Fruit fly (Drosophila melanogaster) whole organism, embryonic: Measurements from ENCODE around the gene ZnT63C.

Experiments used
- BEAF-32 ChIP-seq: fragments of 200-800 bp; sonication (Bioruptor generic); optimal IDR thresholded peaks from 3 replicates; lab custom pipeline; 2017; ENCODE audit warnings: missing biosample characterization, missing genetic modification characterization, mild to moderate bottlenecking, moderate library complexity, missing genetic modification reagents
- Blimp-1 ChIP-seq: fragments of 200-800 bp; sonication (Bioruptor generic); optimal IDR thresholded peaks from 3 replicates; lab custom pipeline; 2018; ENCODE audit warnings: missing biosample characterization, missing genetic modification characterization, mild to moderate bottlenecking, moderate library complexity, missing genetic modification reagents
- Bteb2 ChIP-seq: fragments of 200-800 bp; sonication (Bioruptor generic); optimal IDR thresholded peaks from 2 replicates; lab custom pipeline; 2016; ENCODE audit warnings: missing biosample characterization, missing genetic modification characterization
- CG11085 ChIP-seq: fragments of 200-800 bp; sonication (Bioruptor generic); IDR thresholded peaks from 2 replicates; pipeline ENCODE4 v1.3.6; 2022; ENCODE audit warnings: missing biosample characterization, missing genetic modification characterization
- CG11398 ChIP-seq: fragments of 200-800 bp; sonication (Bioruptor generic); optimal IDR thresholded peaks from 2 replicates; lab custom pipeline; 2016; ENCODE audit warnings: missing biosample characterization, missing genetic modification characterization
- CG12155 ChIP-seq: fragments of 200-800 bp; sonication (Bioruptor generic); optimal IDR thresholded peaks from 3 replicates; lab custom pipeline; 2016; ENCODE audit warnings: missing biosample characterization, missing genetic modification characterization
- CG12769 ChIP-seq: fragments of 200-800 bp; sonication (Bioruptor generic); optimal IDR thresholded peaks from 2 replicates; lab custom pipeline; 2019; ENCODE audit warnings: missing biosample characterization, mild to moderate bottlenecking, missing genetic modification characterization, moderate library complexity
- CG13424 ChIP-seq: fragments of 200-800 bp; sonication (Bioruptor generic); optimal IDR thresholded peaks from 2 replicates; lab custom pipeline; 2019; ENCODE audit warnings: missing biosample characterization, mild to moderate bottlenecking, missing genetic modification characterization, moderate library complexity
- CG13894 ChIP-seq: fragments of 200-800 bp; sonication (Bioruptor generic); optimal IDR thresholded peaks from 3 replicates; lab custom pipeline; 2018; ENCODE audit warnings: missing biosample characterization, mild to moderate bottlenecking, missing genetic modification characterization, moderate library complexity
- CG14965 ChIP-seq: fragments of 200-800 bp; sonication (Bioruptor generic); optimal IDR thresholded peaks from 2 replicates; lab custom pipeline; 2016; ENCODE audit warnings: missing biosample characterization, missing genetic modification characterization, borderline replicate concordance
- CG15269 ChIP-seq: fragments of 200-800 bp; sonication (Bioruptor generic); optimal IDR thresholded peaks from 2 replicates; lab custom pipeline; 2018; ENCODE audit warnings: missing biosample characterization, mild to moderate bottlenecking, missing genetic modification characterization, moderate library complexity
- CG17912 ChIP-seq: fragments of 200-800 bp; sonication (Bioruptor generic); optimal IDR thresholded peaks from 2 replicates; lab custom pipeline; 2018; ENCODE audit warnings: missing biosample characterization, mild to moderate bottlenecking, missing genetic modification characterization
- CG2678 ChIP-seq: fragments of 200-800 bp; sonication (Bioruptor generic); optimal IDR thresholded peaks from 3 replicates; lab custom pipeline; 2019; ENCODE audit warnings: missing biosample characterization, mild to moderate bottlenecking, missing genetic modification characterization, moderate library complexity
- CG2889 ChIP-seq: fragments of 200-800 bp; sonication (Bioruptor generic); IDR thresholded peaks from 3 replicates; pipeline ENCODE4 v1.3.6; 2022; ENCODE audit warnings: missing biosample characterization, missing genetic modification characterization
- CG3065 ChIP-seq: fragments of 200-800 bp; sonication (Bioruptor generic); optimal IDR thresholded peaks from 2 replicates; lab custom pipeline; 2016; ENCODE audit warnings: missing biosample characterization, missing genetic modification characterization
- CG31441 ChIP-seq: fragments of 200-800 bp; sonication (Bioruptor generic); IDR thresholded peaks from 2 replicates; pipeline ENCODE4 v1.3.6; 2022; ENCODE audit warnings: missing biosample characterization, missing genetic modification characterization
- CG3281 ChIP-seq: fragments of 200-800 bp; sonication (Bioruptor generic); optimal IDR thresholded peaks from 3 replicates; lab custom pipeline; 2017; ENCODE audit warnings: missing biosample characterization, mild to moderate bottlenecking, missing genetic modification characterization
- CG5953 ChIP-seq: fragments of 200-800 bp; sonication (Bioruptor generic); IDR thresholded peaks from 2 replicates; pipeline ENCODE4 v1.3.6; 2022; ENCODE audit warnings: missing biosample characterization, missing genetic modification characterization
- CG7271 ChIP-seq: fragments of 200-800 bp; sonication (Bioruptor generic); optimal IDR thresholded peaks from 2 replicates; lab custom pipeline; 2018; ENCODE audit warnings: missing biosample characterization, mild to moderate bottlenecking, missing genetic modification characterization, moderate library complexity
- CG8388 ChIP-seq: fragments of 200-800 bp; sonication (Bioruptor generic); optimal IDR thresholded peaks from 2 replicates; lab custom pipeline; 2019; ENCODE audit warnings: missing biosample characterization, mild to moderate bottlenecking, missing genetic modification characterization, moderate library complexity
- CG8765 ChIP-seq: fragments of 200-800 bp; sonication (Bioruptor generic); IDR thresholded peaks from 2 replicates; pipeline ENCODE4 v1.3.6; 2022; ENCODE audit warnings: missing biosample characterization, missing genetic modification characterization
- CG9876 ChIP-seq: fragments of 200-800 bp; sonication (Bioruptor generic); optimal IDR thresholded peaks from 2 replicates; lab custom pipeline; 2016; ENCODE audit warnings: missing biosample characterization, missing genetic modification characterization
- Camta ChIP-seq: fragments of 200-800 bp; sonication (Bioruptor generic); optimal IDR thresholded peaks from 2 replicates; lab custom pipeline; 2016; ENCODE audit warnings: missing biosample characterization, missing genetic modification characterization
- CoRest ChIP-seq: fragments of 200-800 bp; sonication (Bioruptor generic); optimal IDR thresholded peaks from 3 replicates; lab custom pipeline; 2018; ENCODE audit warnings: missing biosample characterization, mild to moderate bottlenecking, missing genetic modification characterization, moderate library complexity
- Dp ChIP-seq: fragments of 200-800 bp; sonication (Bioruptor generic); optimal IDR thresholded peaks from 2 replicates; lab custom pipeline; 2018; ENCODE audit warnings: missing biosample characterization, mild to moderate bottlenecking, missing genetic modification characterization, moderate library complexity
- Dref ChIP-seq: fragments of 200-800 bp; sonication (Bioruptor generic); IDR thresholded peaks from 2 replicates; pipeline ENCODE4 v1.3.6; 2022; ENCODE audit warnings: missing biosample characterization, missing genetic modification characterization
- Elba2 ChIP-seq: fragments of 200-800 bp; sonication (Bioruptor generic); optimal IDR thresholded peaks from 3 replicates; lab custom pipeline; 2016; ENCODE audit warnings: missing biosample characterization, missing genetic modification characterization
- Fer2 ChIP-seq: fragments of 200-800 bp; sonication (Bioruptor generic); optimal IDR thresholded peaks from 2 replicates; lab custom pipeline; 2018; ENCODE audit warnings: missing biosample characterization, mild to moderate bottlenecking, missing genetic modification characterization, moderate library complexity
- GATAe ChIP-seq: fragments of 200-800 bp; sonication (Bioruptor generic); conservative IDR thresholded peaks from 2 replicates; pipeline ENCODE4 v1.3.6; 2022; ENCODE audit warnings: missing biosample characterization, missing genetic modification characterization
- Hand ChIP-seq: fragments of 200-800 bp; sonication (Bioruptor generic); optimal IDR thresholded peaks from 2 replicates; lab custom pipeline; 2017; ENCODE audit warnings: mild to moderate bottlenecking, missing biosample characterization, missing genetic modification reagents, missing genetic modification characterization
- MBD-R2 ChIP-seq: fragments of 200-800 bp; sonication (Bioruptor generic); IDR thresholded peaks from 2 replicates; pipeline ENCODE4 v1.3.6; 2022; ENCODE audit warnings: missing biosample characterization, missing genetic modification characterization
- Med ChIP-seq: fragments of 200-800 bp; sonication (Bioruptor generic); peaks from one replicate; lab custom pipeline; 2016; ENCODE audit warnings: missing biosample characterization, missing genetic modification characterization, mild to moderate bottlenecking, inconsistent platforms, moderate library complexity
- Ravus ChIP-seq: fragments of 200-800 bp; sonication (Bioruptor generic); IDR thresholded peaks from 2 replicates; pipeline ENCODE4 v1.3.6; 2022; ENCODE audit warnings: missing biosample characterization, missing genetic modification characterization
- Six4 ChIP-seq: fragments of 200-800 bp; sonication (Bioruptor generic); optimal IDR thresholded peaks from 2 replicates; lab custom pipeline; 2016; ENCODE audit warnings: missing biosample characterization, missing genetic modification characterization
- Sox102F ChIP-seq: fragments of 200-800 bp; sonication (Bioruptor generic); optimal IDR thresholded peaks from 2 replicates; lab custom pipeline; 2018; ENCODE audit warnings: missing biosample characterization, mild to moderate bottlenecking, missing genetic modification characterization, moderate library complexity
- Sry-β ChIP-seq: fragments of 200-800 bp; sonication (Bioruptor generic); optimal IDR thresholded peaks from 2 replicates; lab custom pipeline; 2018; ENCODE audit warnings: missing biosample characterization, mild to moderate bottlenecking, missing genetic modification characterization, moderate library complexity
- Xbp1 ChIP-seq: fragments of 200-800 bp; sonication (Bioruptor generic); optimal IDR thresholded peaks from 3 replicates; lab custom pipeline; 2016; ENCODE audit warnings: missing biosample characterization, mild to moderate bottlenecking, missing genetic modification characterization
- aop ChIP-seq: fragments of 200-800 bp; sonication (Bioruptor generic); IDR thresholded peaks from 2 replicates; pipeline ENCODE4 v1.3.6; 2022; ENCODE audit warnings: missing biosample characterization, missing genetic modification characterization
- dmrt99B ChIP-seq: fragments of 200-800 bp; sonication (Bioruptor generic); optimal IDR thresholded peaks from 2 replicates; lab custom pipeline; 2018; ENCODE audit warnings: missing biosample characterization, mild to moderate bottlenecking, missing genetic modification characterization, moderate library complexity
- exex ChIP-seq: fragments of 200-800 bp; sonication (Bioruptor generic); optimal IDR thresholded peaks from 4 replicates; lab custom pipeline; 2018; ENCODE audit warnings: missing biosample characterization, mild to moderate bottlenecking, missing genetic modification characterization, moderate library complexity
- ken ChIP-seq: fragments of 200-800 bp; sonication (Bioruptor generic); IDR thresholded peaks from 3 replicates; pipeline ENCODE4 v1.3.6; 2022; ENCODE audit warnings: missing biosample characterization, missing genetic modification characterization
- maf-S ChIP-seq: fragments of 200-800 bp; sonication (Bioruptor generic); optimal IDR thresholded peaks from 2 replicates; lab custom pipeline; 2016; ENCODE audit warnings: missing biosample characterization, missing genetic modification characterization
- odd ChIP-seq: fragments of 200-800 bp; sonication (Bioruptor generic); optimal IDR thresholded peaks from 2 replicates; lab custom pipeline; 2017; ENCODE audit warnings: missing biosample characterization, mild to moderate bottlenecking, missing genetic modification characterization
- pan ChIP-seq, 4 experiments: fragments of >200 bp in 3 of 4; fragments of 200-800 bp in 1 of 4; sonication (Bioruptor generic) in 1 of 4; optimal IDR thresholded peaks in 3 of 4; IDR thresholded peaks in 1 of 4; 2 replicates each; pipeline versions ENCODE4 v1.3.6 to Lab custom; 2017 to 2022; ENCODE audit warnings: missing biosample characterization in 2 of 4, missing genetic modification characterization in 2 of 4, mixed read lengths in 1 of 4
- pfk ChIP-seq: fragments of 200-800 bp; sonication (Bioruptor generic); optimal IDR thresholded peaks from 2 replicates; lab custom pipeline; 2018; ENCODE audit warnings: missing biosample characterization, mild to moderate bottlenecking, missing genetic modification characterization, moderate library complexity
- pum ChIP-seq: fragments of 200-800 bp; sonication (Bioruptor generic); optimal IDR thresholded peaks from 2 replicates; lab custom pipeline; 2016; ENCODE audit warnings: missing biosample characterization, missing genetic modification characterization
- twi ChIP-seq: fragments of 200-800 bp; optimal IDR thresholded peaks from 2 replicates; lab custom pipeline; 2019; ENCODE audit warnings: missing biosample characterization, mild to moderate bottlenecking, missing genetic modification characterization, moderate library complexity
- vvl ChIP-seq: fragments of 200-800 bp; sonication (Bioruptor generic); IDR thresholded peaks from 2 replicates; pipeline ENCODE4 v1.3.6; 2022; ENCODE audit warnings: missing biosample characterization, missing genetic modification characterization

Gene ZnT63C

DNA sequence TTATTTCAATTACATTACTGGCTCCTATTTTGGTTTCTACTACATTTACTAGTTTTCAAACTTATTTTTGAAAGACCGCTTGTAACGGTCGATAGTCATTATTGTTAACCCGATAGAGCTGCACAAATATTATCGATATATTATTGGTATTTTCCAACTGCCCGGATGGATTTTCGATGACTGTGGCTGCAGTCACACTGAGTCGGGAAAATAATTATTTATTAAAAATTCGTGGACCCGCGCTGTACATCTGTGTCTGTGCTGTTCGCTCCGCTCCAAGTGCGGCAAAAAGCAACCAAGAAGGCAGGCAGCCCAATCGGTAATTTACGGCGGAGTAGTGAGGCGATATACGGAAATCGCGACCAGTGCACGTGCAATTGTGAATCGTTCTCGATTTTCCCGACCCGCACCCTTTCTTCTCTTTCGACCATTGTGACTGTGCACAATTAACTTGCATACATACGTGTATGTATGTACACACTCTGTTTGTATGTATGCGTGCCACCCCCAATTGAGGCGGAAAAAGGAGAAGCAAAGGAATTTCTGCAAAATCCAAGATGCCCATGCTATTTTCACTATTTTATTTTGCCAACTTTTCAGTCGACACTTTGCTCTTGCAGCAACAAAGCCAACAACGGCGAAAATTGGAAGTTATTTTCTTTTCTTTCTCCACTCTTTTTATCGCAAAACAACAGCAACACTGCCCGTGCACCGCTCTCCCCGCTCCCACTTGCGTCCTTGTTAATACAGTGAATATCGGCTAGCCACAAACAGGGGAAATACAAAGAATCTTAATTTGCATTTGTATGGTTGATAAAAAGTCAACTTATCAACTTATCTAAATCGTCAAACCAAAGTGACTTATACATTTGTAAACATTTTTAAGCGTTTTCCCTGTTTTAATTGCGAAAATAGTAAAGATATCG lies at the start of gene ZnT63C (continued):
- TF ChIP-seq BEAF-32 (GFP tag; lab: Kevin White, UChicago) (peak; percentile 70), CG12155 (GFP tag; lab: Kevin White, UChicago) (no peak), Six4 (no peak), Sry-β (GFP tag; lab: Kevin White, UChicago) (no peak), CG7271 (tag; lab: Kevin White, UChicago) (no peak), CG8765 (GFP tag; lab: Robert Waterston, UW) (no peak), Fer2 (tag; lab: Kevin White, UChicago) (no peak), dmrt99B (tag; lab: Kevin White, UChicago) (no peak), CG17912 (GFP tag; lab: Kevin White, UChicago) (no peak), Elba2 (GFP tag; lab: Kevin White, UChicago) (no peak), CG11398 (GFP tag; lab: Kevin White, UChicago) (no peak), CG3065 (GFP tag; lab: Kevin White, UChicago) (no peak), CG2889 (GFP tag; lab: Robert Waterston, UW) (no peak), CG8388 (GFP tag; lab: Kevin White, UChicago) (no peak), CG13894 (tag; lab: Kevin White, UChicago) (no peak), exex (tag; lab: Kevin White, UChicago) (no peak), pan (optimal IDR thresholded peaks at IDR 0.05; lab: Kevin White, UChicago) (no peak), pan (GFP tag; optimal IDR thresholded peaks at IDR 0.05 in 1 of 2, IDR thresholded peaks at IDR 0.05 in 1 of 2) (peak in 1 of 2 experiments; percentile 10), CG3281 (GFP tag; lab: Kevin White, UChicago) (no peak), Hand (GFP tag; lab: Kevin White, UChicago) (no peak), ken (no peak), vvl (GFP tag; lab: Robert Waterston, UW) (peak; percentile 57), Ravus (no peak), pum (GFP tag; lab: Kevin White, UChicago) (no peak), Xbp1 (no peak), CG31441 (GFP tag; lab: Robert Waterston, UW) (no peak), MBD-R2 (peak; percentile 32; the same call in 1 of the 2 replicates), CG15269 (tag; lab: Kevin White, UChicago) (no peak), Blimp-1 (GFP tag; lab: Kevin White, UChicago) (no peak), GATAe (no peak), Dref (GFP tag; lab: Robert Waterston, UW) (peak; percentile 84), CG2678 (tag; lab: Kevin White, UChicago) (no peak), CG5953 (GFP tag; lab: Robert Waterston, UW) (0 out of 2 replicates have a peak, but pooled peaks have one; percentile 23), Med (GFP tag; lab: Kevin White, UChicago) (peak; percentile 79), maf-S (no peak), CG11085 (no peak), CoRest (tag; lab: Kevin White, UChicago) (no peak), CG13424 (tag; lab: Kevin White, UChicago) (no peak), Bteb2 (GFP tag; lab: Kevin White, UChicago) (no peak), twi (tag; lab: Kevin White, UChicago) (no peak), CG14965 (GFP tag; lab: Kevin White, UChicago) (no peak), aop (GFP tag; lab: Robert Waterston, UW) (no peak), odd (GFP tag; lab: Kevin White, UChicago) (no peak), CG12769 (tag; lab: Kevin White, UChicago) (peak; percentile 54), Dp (GFP tag; lab: Kevin White, UChicago) (peak; percentile 54), CG9876 (GFP tag; lab: Kevin White, UChicago) (no peak), Sox102F (GFP tag; lab: Kevin White, UChicago) (no peak), Camta (no peak), pfk (GFP tag; lab: Kevin White, UChicago) (no peak)
